Fruit fly (Drosophila melanogaster) whole organism, adult: ENCODE data around the gene CG5665.

Experiments used
- CG11617 ChIP-seq: fragments of 200-800 bp; sonication (Bioruptor generic); optimal IDR thresholded peaks from 2 replicates; lab custom pipeline; 2017; ENCODE audit warnings: mild to moderate bottlenecking, missing biosample characterization, missing genetic modification reagents, missing genetic modification characterization
- CG12768 ChIP-seq: fragments of 200-800 bp; sonication (Bioruptor generic); optimal IDR thresholded peaks from 2 replicates; lab custom pipeline; 2017; ENCODE audit warnings: missing biosample characterization, missing genetic modification characterization, mild to moderate bottlenecking, moderate library complexity, missing genetic modification reagents
- CG1620 ChIP-seq: fragments of 200-800 bp; sonication (Bioruptor generic); optimal IDR thresholded peaks from 2 replicates; lab custom pipeline; 2016; ENCODE audit warnings: missing biosample characterization, missing genetic modification characterization
- CG33017 ChIP-seq: fragments of 200-800 bp; sonication (Bioruptor generic); optimal IDR thresholded peaks from 2 replicates; lab custom pipeline; 2018; ENCODE audit warnings: missing biosample characterization, mild to moderate bottlenecking, missing genetic modification characterization, moderate library complexity
- CG5204 ChIP-seq: fragments of 200-800 bp; sonication (Bioruptor generic); optimal IDR thresholded peaks from 2 replicates; lab custom pipeline; 2016; ENCODE audit warnings: missing biosample characterization, missing genetic modification characterization
- CG7045 ChIP-seq: fragments of 200-800 bp; sonication (Bioruptor generic); optimal IDR thresholded peaks from 2 replicates; lab custom pipeline; 2017; ENCODE audit warnings: missing biosample characterization, mild to moderate bottlenecking, missing genetic modification characterization
- CG7101 ChIP-seq: fragments of 200-800 bp; sonication (Bioruptor generic); optimal IDR thresholded peaks from 2 replicates; lab custom pipeline; 2018; ENCODE audit warnings: missing biosample characterization, mild to moderate bottlenecking, missing genetic modification characterization, moderate library complexity
- Crg-1 ChIP-seq: fragments of 200-800 bp; sonication (Bioruptor generic); optimal IDR thresholded peaks from 2 replicates; lab custom pipeline; 2016; ENCODE audit warnings: missing biosample characterization, missing genetic modification characterization
- Hr96 ChIP-seq: fragments of 200-800 bp; sonication (Bioruptor generic); optimal IDR thresholded peaks from 2 replicates; lab custom pipeline; 2016; ENCODE audit warnings: missing biosample characterization, missing genetic modification characterization
- Mnt ChIP-seq: fragments of 200-800 bp; sonication (Bioruptor generic); optimal IDR thresholded peaks from 2 replicates; lab custom pipeline; 2016; ENCODE audit warnings: missing biosample characterization, mild to moderate bottlenecking, missing genetic modification characterization
- bab1 ChIP-seq: fragments of 200-800 bp; sonication (Bioruptor generic); optimal IDR thresholded peaks from 3 replicates; lab custom pipeline; 2019; ENCODE audit warnings: missing biosample characterization, mild to moderate bottlenecking, missing genetic modification characterization, moderate library complexity
- cnc ChIP-seq, 2 experiments: fragments of >200 bp; optimal IDR thresholded peaks; 2 replicates each; lab custom pipeline; 2017
- kay ChIP-seq: fragments of 200-800 bp; sonication (Bioruptor generic); peaks from one replicate; lab custom pipeline; 2016; ENCODE audit warnings: missing biosample characterization, missing genetic modification characterization, borderline replicate concordance
- ovo ChIP-seq: fragments of 200-800 bp; sonication (Bioruptor generic); optimal IDR thresholded peaks from 2 replicates; lab custom pipeline; 2016; ENCODE audit warnings: missing biosample characterization, missing genetic modification characterization
- pad ChIP-seq: fragments of 200-800 bp; sonication (Bioruptor generic); optimal IDR thresholded peaks from 3 replicates; lab custom pipeline; 2017; ENCODE audit warnings: missing biosample characterization, missing genetic modification characterization, mild to moderate bottlenecking, moderate library complexity, missing genetic modification reagents
- tj ChIP-seq: fragments of 200-800 bp; sonication (Bioruptor generic); optimal IDR thresholded peaks from 3 replicates; lab custom pipeline; 2017; ENCODE audit warnings: missing biosample characterization, mild to moderate bottlenecking, missing genetic modification characterization, moderate library complexity
- toe ChIP-seq: fragments of 200-800 bp; sonication (Bioruptor generic); optimal IDR thresholded peaks from 2 replicates; lab custom pipeline; 2016; ENCODE audit warnings: missing biosample characterization, missing genetic modification characterization

CG5665 gene

dm6 chr3L:20403493-20404379 is 45.4 kb downstream of the CG5665 start:
- TF ChIP-seq kay (GFP tag; lab: Kevin White, UChicago) (no peak), Crg-1 (no peak), Mnt (GFP tag; lab: Kevin White, UChicago) (no peak), bab1 (GFP tag; lab: Kevin White, UChicago) (peak; percentile 10)

DNA sequence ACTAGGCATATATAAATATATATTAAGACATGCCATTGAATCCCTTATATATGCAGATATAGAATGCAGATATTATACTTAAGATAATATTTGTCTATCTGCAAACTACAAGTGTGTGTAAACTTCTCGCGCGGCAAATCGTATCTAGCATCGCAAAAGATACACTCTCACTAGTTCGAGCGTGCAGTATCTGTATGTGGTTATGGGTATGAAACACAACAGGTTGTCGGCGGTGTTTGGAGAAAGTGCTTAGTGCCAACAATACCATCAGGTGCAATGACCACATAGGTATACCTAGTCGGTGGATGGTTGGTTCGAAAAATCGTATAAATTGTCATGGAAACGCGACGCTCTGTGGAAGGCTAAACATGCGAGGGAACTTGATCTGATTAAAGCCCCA is 46.2 kb downstream of the CG5665 start:
- TF ChIP-seq CG7101 (tag; lab: Kevin White, UChicago) (no peak), ovo (no peak), tj (GFP tag; lab: Kevin White, UChicago) (no peak), pad (GFP tag; lab: Kevin White, UChicago) (no peak), CG12768 (GFP tag; lab: Kevin White, UChicago) (no peak), CG5204 (GFP tag; lab: Kevin White, UChicago) (no peak), CG1620 (GFP tag; lab: Kevin White, UChicago) (no peak), Mnt (GFP tag; lab: Kevin White, UChicago) (no peak), cnc (optimal IDR thresholded peaks at IDR 0.05; lab: Kevin White, UChicago) (no peak), Hr96 (GFP tag; lab: Kevin White, UChicago) (no peak), CG7045 (no peak)

DNA sequence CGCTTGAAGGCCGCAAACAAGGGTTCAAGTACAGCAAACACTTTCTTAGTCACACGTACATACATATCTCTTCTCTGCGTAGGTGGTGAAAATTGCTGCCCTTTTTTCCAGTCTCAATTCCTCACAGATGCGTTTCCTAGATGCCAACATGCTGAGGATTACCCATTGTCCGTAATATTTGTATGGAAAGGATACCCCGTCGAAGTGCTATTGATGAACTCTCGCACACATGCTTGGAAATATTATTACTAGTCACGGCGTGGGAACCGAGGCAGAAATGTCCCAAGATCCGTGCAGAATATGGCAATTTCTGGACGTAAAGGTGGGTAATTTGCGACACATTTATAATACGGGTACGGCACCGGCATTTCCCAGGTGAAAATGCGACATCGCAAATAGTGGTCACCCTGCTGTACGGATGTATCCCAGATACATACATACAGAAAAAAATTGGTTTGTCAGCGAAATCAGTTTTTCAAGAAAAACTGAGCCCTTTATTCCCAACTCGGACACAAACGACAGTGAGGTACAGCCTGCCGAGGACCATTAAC is 47.1 kb downstream of the CG5665 start:
- TF ChIP-seq CG12768 (GFP tag; lab: Kevin White, UChicago) (no peak), CG5204 (GFP tag; lab: Kevin White, UChicago) (no peak), Crg-1 (no peak), kay (GFP tag; lab: Kevin White, UChicago) (no peak), pad (GFP tag; lab: Kevin White, UChicago) (no peak), cnc (optimal IDR thresholded peaks at IDR 0.05; lab: Kevin White, UChicago) (no peak)

dm6 chr3L:20405971-20406948 is 47.9 kb downstream of the CG5665 start:
- TF ChIP-seq CG7101 (tag; lab: Kevin White, UChicago) (peak; percentile 12), toe (GFP tag; lab: Kevin White, UChicago) (no peak), ovo (no peak), CG11617 (GFP tag; lab: Kevin White, UChicago) (peak; percentile 12), CG5204 (GFP tag; lab: Kevin White, UChicago) (no peak), kay (GFP tag; lab: Kevin White, UChicago) (peak; percentile 14), Hr96 (GFP tag; lab: Kevin White, UChicago) (no peak), pad (GFP tag; lab: Kevin White, UChicago) (no peak), CG33017 (tag; lab: Kevin White, UChicago) (peak; percentile 26)
